Worm (Caenorhabditis elegans) whole organism, L1 larva: ENCODE data around the gene otpl-2.
A peak's percentile ranks its signal among the peaks of the same experiment; 100 is the strongest.

Experiments
- C34B4.2 ChIP-seq: sonication (generic microtip); optimal IDR thresholded peaks from 2 replicates; lab custom pipeline; 2017; ENCODE audit warnings: mild to moderate bottlenecking, missing genetic modification characterization, missing compliant biosample characterization
- F16B12.6 ChIP-seq: fragments of 150-350 bp; optimal IDR thresholded peaks from 2 replicates; lab custom pipeline; 2014; ENCODE audit warnings: missing biosample characterization, missing genetic modification characterization
- aha-1 ChIP-seq: fragments of 150-350 bp; optimal IDR thresholded peaks from 2 replicates; lab custom pipeline; 2014; ENCODE audit warnings: missing biosample characterization, missing genetic modification characterization
- alr-1 ChIP-seq: fragments of 200-800 bp; sonication (Bioruptor generic); optimal IDR thresholded peaks from 2 replicates; lab custom pipeline; 2018; ENCODE audit warnings: borderline replicate concordance, mild to moderate bottlenecking, missing genetic modification characterization, missing compliant biosample characterization
- blmp-1 ChIP-seq: fragments of 150-350 bp; optimal IDR thresholded peaks from 2 replicates; lab custom pipeline; 2014; ENCODE audit warnings: missing biosample characterization, missing genetic modification characterization
- ceh-63 ChIP-seq: fragments of 200-800 bp; sonication (Bioruptor generic); optimal IDR thresholded peaks from 2 replicates; lab custom pipeline; 2018; ENCODE audit warnings: mild to moderate bottlenecking, missing genetic modification characterization, missing compliant biosample characterization
- ceh-90 ChIP-seq: sonication (generic microtip); optimal IDR thresholded peaks from 2 replicates; lab custom pipeline; 2016; ENCODE audit warnings: missing genetic modification characterization, missing compliant biosample characterization
- dpl-1 ChIP-seq, 3 experiments: fragments of 150-350 bp in 2 of 3; sonication (generic microtip) in 1 of 3; optimal IDR thresholded peaks; 2 replicates each; lab custom pipeline; 2014 to 2017; ENCODE audit warnings: missing biosample characterization in 3 of 3, missing genetic modification characterization in 3 of 3, missing genetic modification reagents in 3 of 3
- dsc-1 ChIP-seq: sonication (generic microtip); optimal IDR thresholded peaks from 2 replicates; lab custom pipeline; 2016; ENCODE audit warnings: mild to moderate bottlenecking, missing genetic modification characterization, missing compliant biosample characterization
- efl-1 ChIP-seq, 4 experiments: fragments of 150-350 bp; optimal IDR thresholded peaks in 3 of 4; peaks in 1 of 4; 1 replicate in 1 of 4; 2 replicates in 3 of 4; lab custom pipeline; 2014; ENCODE audit warnings: missing biosample characterization in 2 of 4, missing genetic modification characterization in 2 of 4, missing genetic modification reagents in 2 of 4
- egl-27 ChIP-seq, 2 experiments: fragments of 150-350 bp in 1 of 2; sonication (generic microtip); optimal IDR thresholded peaks; 3 replicates each; lab custom pipeline; 2017 to 2018; ENCODE audit warnings: missing biosample characterization in 2 of 2, missing genetic modification characterization in 2 of 2, missing genetic modification reagents in 2 of 2
- elt-2 ChIP-seq: sonication (generic microtip); optimal IDR thresholded peaks from 2 replicates; lab custom pipeline; 2016; ENCODE audit warnings: missing genetic modification characterization, mild to moderate bottlenecking, inconsistent platforms, missing compliant biosample characterization, missing genetic modification reagents
- elt-3 ChIP-seq, 6 experiments: fragments of 150-350 bp in 1 of 6; sonication (generic microtip); optimal IDR thresholded peaks; 2 replicates each; lab custom pipeline; 2017 to 2018; ENCODE audit warnings: missing biosample characterization in 6 of 6, missing genetic modification characterization in 6 of 6, inconsistent platforms in 1 of 6
- fkh-4 ChIP-seq: sonication (generic microtip); optimal IDR thresholded peaks from 2 replicates; lab custom pipeline; 2016; ENCODE audit warnings: missing compliant biosample characterization, missing genetic modification characterization, borderline replicate concordance
- fkh-8 ChIP-seq: sonication (generic microtip); optimal IDR thresholded peaks from 2 replicates; lab custom pipeline; 2016; ENCODE audit warnings: mild to moderate bottlenecking, missing genetic modification characterization, missing compliant biosample characterization
- fos-1 ChIP-seq: fragments of 150-350 bp; optimal IDR thresholded peaks from 2 replicates; lab custom pipeline; 2014; ENCODE audit warnings: missing biosample characterization, missing genetic modification characterization
- grh-1 ChIP-seq: fragments of 200-800 bp; sonication (Bioruptor generic); IDR thresholded peaks from 2 replicates; pipeline ENCODE4 v1.3.6; 2022; ENCODE audit warnings: missing genetic modification reagents, missing genetic modification characterization, missing compliant biosample characterization
- hlh-17 ChIP-seq: fragments of 200-800 bp; sonication (Bioruptor generic); optimal IDR thresholded peaks from 2 replicates; lab custom pipeline; 2018; ENCODE audit warnings: missing genetic modification characterization, mild to moderate bottlenecking, missing compliant biosample characterization, moderate library complexity, borderline replicate concordance
- hlh-4 ChIP-seq: sonication (generic microtip); optimal IDR thresholded peaks from 2 replicates; lab custom pipeline; 2016; ENCODE audit warnings: mild to moderate bottlenecking, missing genetic modification characterization, missing compliant biosample characterization
- hpl-2 ChIP-seq: fragments of 150-350 bp; optimal IDR thresholded peaks from 2 replicates; lab custom pipeline; 2014; ENCODE audit warnings: missing biosample characterization, missing genetic modification reagents, missing genetic modification characterization
- isw-1 ChIP-seq: fragments of 200-800 bp; sonication (Bioruptor generic); IDR thresholded peaks from 2 replicates; pipeline ENCODE4 v1.3.6; 2022; ENCODE audit warnings: missing genetic modification characterization, missing compliant biosample characterization
- lin-15B ChIP-seq: fragments of 150-350 bp; sonication (generic microtip); optimal IDR thresholded peaks from 3 replicates; lab custom pipeline; 2014; ENCODE audit warnings: missing biosample characterization, missing genetic modification characterization
- lin-35 ChIP-seq, 2 experiments: fragments of 150-350 bp; optimal IDR thresholded peaks; 2 replicates each; lab custom pipeline; 2014; ENCODE audit warnings: missing biosample characterization in 2 of 2, missing genetic modification characterization in 2 of 2, missing genetic modification reagents in 2 of 2
- lir-3 ChIP-seq: sonication (generic microtip); optimal IDR thresholded peaks from 2 replicates; lab custom pipeline; 2016; ENCODE audit warnings: mild to moderate bottlenecking, missing genetic modification characterization, moderate library complexity, missing compliant biosample characterization; ENCODE audit not compliant: poor library complexity
- lsy-2 ChIP-seq, 2 experiments: fragments of 150-350 bp; optimal IDR thresholded peaks; 2 replicates each; lab custom pipeline; 2014; ENCODE audit warnings: missing biosample characterization in 2 of 2, missing genetic modification characterization in 2 of 2
- mab-9 ChIP-seq: fragments of 200-800 bp; sonication (Bioruptor generic); IDR thresholded peaks from 2 replicates; pipeline ENCODE4 v1.3.6; 2022; ENCODE audit warnings: missing genetic modification reagents, missing genetic modification characterization, missing compliant biosample characterization
- mef-2 ChIP-seq: fragments of 150-350 bp; optimal IDR thresholded peaks from 2 replicates; lab custom pipeline; 2014; ENCODE audit warnings: missing biosample characterization, missing genetic modification characterization
- nhr-20 ChIP-seq: sonication (generic microtip); optimal IDR thresholded peaks from 2 replicates; lab custom pipeline; 2016; ENCODE audit warnings: mild to moderate bottlenecking, missing genetic modification characterization, missing compliant biosample characterization
- nhr-71 ChIP-seq: sonication (generic microtip); optimal IDR thresholded peaks from 2 replicates; lab custom pipeline; 2016; ENCODE audit warnings: mild to moderate bottlenecking, missing genetic modification characterization, moderate library complexity, missing compliant biosample characterization
- nhr-76 ChIP-seq: sonication (generic microtip); optimal IDR thresholded peaks from 2 replicates; lab custom pipeline; 2017; ENCODE audit warnings: missing biosample characterization, missing genetic modification characterization
- nhr-77 ChIP-seq: fragments of 150-350 bp; optimal IDR thresholded peaks from 2 replicates; lab custom pipeline; 2014; ENCODE audit warnings: missing biosample characterization, missing genetic modification characterization
- nhr-85 ChIP-seq: sonication (generic microtip); peaks from one replicate; lab custom pipeline; 2016; ENCODE audit warnings: missing genetic modification characterization, inconsistent platforms, missing compliant biosample characterization
- nhr-90 ChIP-seq: sonication (generic microtip); optimal IDR thresholded peaks from 2 replicates; lab custom pipeline; 2016; ENCODE audit warnings: mild to moderate bottlenecking, missing genetic modification characterization, missing compliant biosample characterization; ENCODE audit not compliant: poor library complexity
- pag-3 ChIP-seq: sonication (generic microtip); optimal IDR thresholded peaks from 2 replicates; lab custom pipeline; 2017; ENCODE audit warnings: missing genetic modification characterization, mild to moderate bottlenecking, missing compliant biosample characterization, antibody characterized with exemption, borderline replicate concordance; ENCODE audit not compliant: insufficient read depth
- pax-3 ChIP-seq: fragments of 200-800 bp; sonication (Bioruptor generic); optimal IDR thresholded peaks from 2 replicates; lab custom pipeline; 2018; ENCODE audit warnings: mild to moderate bottlenecking, missing genetic modification characterization, moderate library complexity, missing compliant biosample characterization
- pqm-1 ChIP-seq: sonication (generic microtip); optimal IDR thresholded peaks from 3 replicates; lab custom pipeline; 2017; ENCODE audit warnings: missing biosample characterization, missing genetic modification characterization
- skn-1 ChIP-seq: fragments of 150-350 bp; optimal IDR thresholded peaks from 2 replicates; lab custom pipeline; 2014; ENCODE audit warnings: missing biosample characterization, missing genetic modification characterization
- sptf-1 ChIP-seq: fragments of 150-350 bp; optimal IDR thresholded peaks from 2 replicates; lab custom pipeline; 2014; ENCODE audit warnings: missing biosample characterization, missing genetic modification characterization
- sup-37 ChIP-seq: fragments of 200-800 bp; sonication (Bioruptor generic); optimal IDR thresholded peaks from 2 replicates; lab custom pipeline; 2018; ENCODE audit warnings: mild to moderate bottlenecking, missing genetic modification characterization, missing compliant biosample characterization
- swsn-7 ChIP-seq: sonication (generic microtip); optimal IDR thresholded peaks from 2 replicates; lab custom pipeline; 2016; ENCODE audit warnings: missing genetic modification characterization, missing compliant biosample characterization
- xbp-1 ChIP-seq: sonication (generic microtip); optimal IDR thresholded peaks from 2 replicates; lab custom pipeline; 2016; ENCODE audit warnings: missing genetic modification characterization, missing compliant biosample characterization
- zip-4 ChIP-seq: fragments of 200-800 bp; sonication (Bioruptor generic); optimal IDR thresholded peaks from 2 replicates; lab custom pipeline; 2018; ENCODE audit warnings: mild to moderate bottlenecking, missing genetic modification characterization, moderate library complexity, missing compliant biosample characterization
- ztf-4 ChIP-seq: fragments of 150-350 bp; optimal IDR thresholded peaks from 2 replicates; lab custom pipeline; 2014; ENCODE audit warnings: missing biosample characterization, missing genetic modification characterization

The otpl-2 gene

DNA sequence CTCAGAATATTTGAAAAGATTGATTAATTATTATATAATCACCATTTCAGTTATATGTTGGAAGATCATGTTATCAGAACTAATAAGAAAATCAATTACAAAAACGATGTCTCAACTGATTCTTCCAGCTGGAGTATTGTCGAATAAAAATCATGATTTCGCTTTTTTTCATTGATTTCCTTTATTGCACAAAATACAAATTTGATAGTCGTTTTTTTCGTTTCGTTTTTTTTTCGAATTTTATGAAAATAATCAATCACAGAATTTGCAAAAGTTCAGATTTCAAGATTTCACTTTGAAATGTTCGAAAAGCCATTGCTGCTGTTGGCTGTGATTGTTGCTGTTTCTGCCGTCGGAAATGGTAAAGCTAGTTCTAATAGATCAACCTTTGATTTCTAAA is 37.7 kb upstream of the otpl-2 start, which contains the start of gene C49G7.13:
Gene C49G7.13 (plus strand): TSS at position 301 of the 400 bp plus-strand sequence.
- TF ChIP-seq nhr-71 (tag; lab: Kevin White, UChicago) (no peak), elt-3 (tag; optimal IDR thresholded peaks at IDR 0.05; lab: Kevin White, UChicago) (no peak), F16B12.6 (tag; lab: Kevin White, UChicago) (no peak), grh-1 (GFP tag; lab: Robert Waterston, UW) (no peak), xbp-1 (tag; lab: Kevin White, UChicago) (no peak), mab-9 (no peak), dpl-1 (GFP tag; optimal IDR thresholded peaks at IDR 0.05; lab: Kevin White, UChicago) (no peak), sptf-1 (no peak), nhr-76 (tag; lab: Kevin White, UChicago) (no peak), nhr-20 (tag; lab: Kevin White, UChicago) (no peak), lir-3 (tag; lab: Kevin White, UChicago) (no peak), pqm-1 (no peak), fkh-4 (tag; lab: Kevin White, UChicago) (no peak), dsc-1 (tag; lab: Kevin White, UChicago) (no peak), pag-3 (tag; lab: Kevin White, UChicago) (no peak), elt-2 (no peak)
- TF ChIP-seq, all 84 proteins: peak for 0

DNA sequence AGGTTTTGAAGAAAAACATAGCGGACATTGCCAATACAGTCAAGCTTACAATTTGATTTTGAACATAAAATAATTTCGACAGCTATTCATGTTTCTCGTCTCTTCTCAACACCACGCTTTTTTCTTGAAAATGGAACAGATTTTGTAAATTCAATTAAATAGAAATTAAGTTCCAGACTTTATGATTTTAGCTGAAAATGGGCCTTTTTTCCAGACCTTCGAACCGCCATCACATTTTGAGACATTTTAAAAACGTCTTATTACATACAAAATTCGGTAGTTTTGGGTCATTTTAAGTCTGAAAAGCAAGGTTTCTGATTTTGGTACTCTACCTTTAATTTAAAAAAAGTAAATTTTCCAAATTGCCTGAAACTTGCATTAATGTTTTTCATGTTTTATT is 35.4 kb upstream of the otpl-2 start, which contains the start of gene C49G7.12:
Gene C49G7.12 (plus strand): TSS at position 301 of the 400 bp plus-strand sequence.
- no peak for TF ChIP-seq egl-27 (tag; optimal IDR thresholded peaks at IDR 0.05; lab: Kevin White, UChicago)
- TF ChIP-seq efl-1 (optimal IDR thresholded peaks at IDR 0.05; lab: Kevin White, UChicago) = no peak
- peak in 1 of 2 experiments; percentile 56 for TF ChIP-seq efl-1 (GFP tag; optimal IDR thresholded peaks at IDR 0.05 in 1 of 2; lab: Kevin White, UChicago)
- TF ChIP-seq aha-1 (tag; lab: Kevin White, UChicago) = no peak

DNA sequence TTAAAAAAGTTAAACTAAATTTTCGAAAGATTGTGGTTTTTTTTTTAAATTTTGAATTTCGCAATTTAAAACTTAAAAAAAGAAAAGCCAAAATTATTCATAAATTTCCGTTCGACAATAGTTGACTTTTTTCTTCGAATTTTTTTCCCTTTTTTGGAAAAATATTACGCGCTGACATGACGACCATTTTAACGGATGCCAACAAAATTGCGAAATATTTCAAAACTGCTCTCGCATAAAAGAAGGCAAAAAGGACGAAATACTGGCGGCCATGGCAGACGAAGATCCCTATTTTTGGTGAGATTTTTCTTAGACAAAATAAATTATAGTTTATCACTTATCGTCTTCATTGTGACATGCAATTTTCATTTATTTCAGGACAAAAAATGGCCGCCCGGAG is 35.0 kb upstream of the otpl-2 start:
- TF ChIP-seq skn-1 = no peak
- TF ChIP-seq efl-1 (optimal IDR thresholded peaks at IDR 0.05; lab: Kevin White, UChicago) = no peak
- peak in 1 of 2 experiments; percentile 64 for TF ChIP-seq efl-1 (GFP tag; optimal IDR thresholded peaks at IDR 0.05 in 1 of 2; lab: Kevin White, UChicago)
- TF ChIP-seq, all 84 proteins: peak for 1

DNA sequence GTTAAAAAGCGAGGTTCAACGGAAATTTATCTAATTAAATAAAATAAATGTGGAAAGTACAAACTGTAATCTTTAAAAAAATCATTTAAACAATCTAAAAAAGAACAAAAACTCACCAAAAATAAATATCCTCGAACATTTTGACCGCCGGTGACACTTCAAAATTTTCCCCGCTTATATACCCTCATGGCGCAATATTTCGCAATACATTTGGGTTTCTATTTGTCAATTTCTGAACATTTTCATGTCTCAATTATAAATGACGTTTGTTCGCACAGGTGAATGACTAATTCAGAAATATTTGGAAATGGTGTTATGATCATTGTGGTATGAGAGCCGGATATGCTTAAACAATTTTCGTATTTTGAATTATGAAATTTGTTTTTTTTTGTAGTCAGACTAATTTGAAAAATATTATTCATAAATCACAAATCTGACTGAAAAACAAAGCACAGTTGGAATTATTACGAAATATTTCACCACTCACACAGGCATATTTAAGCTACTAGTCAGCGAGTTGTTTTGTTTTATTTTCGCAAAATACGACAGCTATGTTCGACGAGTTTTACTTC is 31.6 kb upstream of the otpl-2 start, which contains the start of the genes C49G7.10 and irg-2:
Gene C49G7.10 (minus strand): TSS at position 169 of the 572 bp plus-strand sequence.
Gene irg-2 (plus strand): TSS at position 329 of the 572 bp plus-strand sequence.
- TF ChIP-seq isw-1 = 0 out of 2 replicates have a peak, but pooled peaks have one; percentile 3
- TF ChIP-seq lsy-2 (tag; optimal IDR thresholded peaks at IDR 0.05; lab: Kevin White, UChicago) = peak in 1 of 2 experiments; percentile 35
- TF ChIP-seq dsc-1 (tag; lab: Kevin White, UChicago) = no peak
- no peak for TF ChIP-seq nhr-85 (tag; lab: Kevin White, UChicago)
- TF ChIP-seq swsn-7 (tag; lab: Kevin White, UChicago) = no peak
- TF ChIP-seq mef-2 (tag; lab: Kevin White, UChicago) = no peak
- TF ChIP-seq zip-4 (GFP tag; lab: Kevin White, UChicago) = peak; percentile 99
- TF ChIP-seq ztf-4 (tag; lab: Kevin White, UChicago) = no peak
- peak; percentile 46 for TF ChIP-seq fkh-8 (tag; lab: Kevin White, UChicago)
- peak; percentile 19 for TF ChIP-seq ceh-90 (tag; lab: Kevin White, UChicago)
- no peak for TF ChIP-seq pqm-1
- no peak for TF ChIP-seq F16B12.6 (tag; lab: Kevin White, UChicago)
- TF ChIP-seq hpl-2 (GFP tag; lab: Kevin White, UChicago) = no peak
- no peak for TF ChIP-seq lin-15B
- no peak for TF ChIP-seq hlh-4 (tag; lab: Kevin White, UChicago)
- no peak for TF ChIP-seq hlh-17 (GFP tag; lab: Kevin White, UChicago)
- no peak for TF ChIP-seq lin-35 (GFP tag; optimal IDR thresholded peaks at IDR 0.05; lab: Kevin White, UChicago)
- TF ChIP-seq C34B4.2 (tag; lab: Kevin White, UChicago) = no peak
- TF ChIP-seq fos-1 (tag; lab: Kevin White, UChicago) = no peak
- TF ChIP-seq nhr-90 (tag; lab: Kevin White, UChicago) = no peak
- TF ChIP-seq dpl-1 (GFP tag; optimal IDR thresholded peaks at IDR 0.05; lab: Kevin White, UChicago) = no peak
- no peak for TF ChIP-seq pag-3 (tag; lab: Kevin White, UChicago)
- TF ChIP-seq skn-1 = peak; percentile 20
- TF ChIP-seq blmp-1 = no peak
- no peak for TF ChIP-seq alr-1 (tag; lab: Kevin White, UChicago)
- no peak for TF ChIP-seq elt-2
- TF ChIP-seq ceh-63 (GFP tag; lab: Kevin White, UChicago) = no peak
- no peak for TF ChIP-seq pax-3 (tag; lab: Kevin White, UChicago)
- TF ChIP-seq sup-37 (GFP tag; lab: Kevin White, UChicago) = no peak
- TF ChIP-seq nhr-77 (tag; lab: Kevin White, UChicago) = no peak
- TF ChIP-seq sptf-1 = no peak
